Worm (Caenorhabditis elegans) whole organism, L2 larva: Measurements from ENCODE around the gene srj-26.

Experiments
- aly-2 ChIP-seq: fragments of 150-350 bp; optimal IDR thresholded peaks from 2 replicates; lab custom pipeline; 2014; ENCODE audit warnings: missing biosample characterization, missing genetic modification characterization
- fos-1 ChIP-seq: fragments of 150-350 bp; optimal IDR thresholded peaks from 2 replicates; lab custom pipeline; 2014; ENCODE audit warnings: missing biosample characterization, missing genetic modification characterization
- sma-3 ChIP-seq: sonication (generic microtip); optimal IDR thresholded peaks from 2 replicates; lab custom pipeline; 2016; ENCODE audit warnings: missing genetic modification reagents, missing genetic modification characterization, missing compliant biosample characterization

DNA sequence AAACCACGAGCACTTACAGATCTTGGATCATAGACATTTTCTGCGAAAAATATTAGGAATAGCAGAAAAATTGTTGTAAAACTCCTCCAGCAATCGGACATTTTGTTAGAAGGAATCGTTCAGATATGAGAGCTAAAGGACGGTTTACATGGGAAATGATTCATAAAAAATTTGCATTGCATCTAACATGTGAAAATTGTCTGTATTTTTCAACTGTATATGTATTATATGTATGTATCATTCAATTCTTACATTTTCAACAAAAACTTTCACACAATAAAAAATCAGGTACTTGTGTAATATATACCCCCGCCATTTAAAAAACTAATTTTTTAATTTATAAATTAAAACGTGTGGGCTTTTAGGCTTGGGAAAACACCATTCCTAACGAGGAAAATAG, 47.2 kb downstream of the srj-26 start, which contains the start of gene ZK228.13:
- no peak for TF ChIP-seq aly-2 (tag; lab: Kevin White, UChicago)
- TF ChIP-seq sma-3, result no peak
- no peak for TF ChIP-seq fos-1 (tag; lab: Kevin White, UChicago)
